Worm (Caenorhabditis elegans) whole organism, young adult: ENCODE measurements around the gene acbp-4.

ENCODE experiments used
- hrde-1 ChIP-seq: sonication (generic microtip); optimal IDR thresholded peaks from 2 replicates; lab custom pipeline; 2016; ENCODE audit warnings: missing genetic modification characterization, mild to moderate bottlenecking, missing compliant biosample characterization, moderate library complexity, missing genotype, missing genetic modification reagents, borderline replicate concordance
- xnd-1 ChIP-seq: sonication (generic microtip); optimal IDR thresholded peaks from 2 replicates; lab custom pipeline; 2016; ENCODE audit warnings: missing genotype, missing genetic modification reagents, missing genetic modification characterization, missing compliant biosample characterization

DNA sequence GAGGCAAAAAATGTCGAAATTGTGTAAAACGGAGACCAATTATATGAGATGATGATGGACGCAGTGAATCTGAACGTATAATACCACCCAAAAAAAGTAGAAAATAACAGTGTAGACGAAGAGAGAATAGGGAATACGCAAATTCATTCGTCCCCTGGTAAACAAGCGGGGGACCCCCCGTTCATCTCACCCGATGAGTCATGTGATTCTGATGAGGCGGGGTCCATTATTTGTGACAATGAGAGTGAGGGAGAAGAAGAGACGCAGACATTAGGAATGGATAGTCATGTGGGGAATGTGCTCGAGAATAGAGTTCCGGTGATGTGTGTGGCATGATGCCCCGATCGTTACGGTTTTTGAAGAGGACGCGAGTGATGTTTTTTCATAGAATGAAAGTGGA lies 36.8 kb downstream of the acbp-4 start:
- TF ChIP-seq hrde-1 (tag; lab: Kevin White, UChicago): no peak
- no peak for TF ChIP-seq xnd-1 (tag; lab: Kevin White, UChicago)
